Fruit fly (Drosophila melanogaster) whole organism: ENCODE measurements around the gene CG17896.

Source experiments
- CG8478 ChIP-seq: fragments of >200 bp; optimal IDR thresholded peaks from 2 replicates; lab custom pipeline; 2018; ENCODE audit warnings: inconsistent platforms
- Dll ChIP-seq: fragments of >200 bp; optimal IDR thresholded peaks from 2 replicates; lab custom pipeline; 2017
- EcR ChIP-seq, 2 experiments: fragments of >200 bp; optimal IDR thresholded peaks; 2 replicates each; lab custom pipeline; 2017; ENCODE audit warnings: missing biosample characterization in 2 of 2, missing genetic modification characterization in 2 of 2, missing genetic modification reagents in 2 of 2
- pan ChIP-seq: fragments of >200 bp; optimal IDR thresholded peaks from 2 replicates; lab custom pipeline; 2017
- psq ChIP-seq: fragments of >200 bp; optimal IDR thresholded peaks from 2 replicates; lab custom pipeline; 2017
- usp ChIP-seq: fragments of >200 bp; optimal IDR thresholded peaks from 2 replicates; lab custom pipeline; 2017; ENCODE audit warnings: missing biosample characterization, missing genetic modification characterization, mixed read lengths

DNA sequence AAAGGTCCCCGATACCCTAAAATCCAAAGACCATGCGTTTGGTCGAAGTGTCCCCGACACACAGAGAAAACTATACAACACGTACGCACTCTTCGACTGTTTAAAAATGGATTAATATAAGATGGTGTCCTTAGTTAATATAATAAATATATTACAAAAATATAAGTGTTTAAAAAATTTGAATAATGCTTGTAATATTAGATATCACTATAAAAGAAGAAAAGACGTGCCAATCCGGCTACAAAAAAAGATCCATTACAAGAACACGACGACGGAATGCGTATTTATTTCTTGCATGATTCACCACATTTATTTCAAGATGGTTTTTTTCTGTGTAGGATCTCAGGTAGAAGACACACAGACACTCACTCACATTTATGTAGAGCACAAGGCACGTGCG is 35.5 kb downstream of the CG17896 start:
- TF ChIP-seq Dll (lab: Kevin White, UChicago) (no peak), usp (GFP tag; lab: Kevin White, UChicago) (no peak), EcR (GFP tag; optimal IDR thresholded peaks at IDR 0.05; lab: Kevin White, UChicago) (no peak), psq (no peak), pan (no peak), CG8478 (lab: Kevin White, UChicago) (no peak)
